Worm (Caenorhabditis elegans) whole organism, young adult: ENCODE measurements around the gene inpp-5K.
A peak's percentile ranks its signal among the peaks of the same experiment; 100 is the strongest.

ENCODE experiments used
- C06A6.2 ChIP-seq: fragments of 200-800 bp; sonication (Bioruptor generic); conservative IDR thresholded peaks from 2 replicates; pipeline ENCODE4 v1.3.6; 2022; ENCODE audit warnings: missing genetic modification characterization, missing compliant biosample characterization
- C17E4.6 ChIP-seq: fragments of 200-800 bp; sonication (Bioruptor generic); IDR thresholded peaks from 2 replicates; pipeline ENCODE4 v1.3.6; 2022; ENCODE audit warnings: missing genetic modification reagents, missing genetic modification characterization, missing compliant biosample characterization
- F22D6.2 ChIP-seq: sonication (generic microtip); optimal IDR thresholded peaks from 2 replicates; lab custom pipeline; 2016; ENCODE audit warnings: mild to moderate bottlenecking, missing genetic modification characterization, missing compliant biosample characterization
- F57C9.4 ChIP-seq: sonication (generic microtip); optimal IDR thresholded peaks from 2 replicates; lab custom pipeline; 2017; ENCODE audit warnings: mild to moderate bottlenecking, missing genetic modification characterization, missing compliant biosample characterization
- K12H6.12 ChIP-seq: fragments of 200-800 bp; sonication (Bioruptor generic); optimal IDR thresholded peaks from 2 replicates; lab custom pipeline; 2018; ENCODE audit warnings: mild to moderate bottlenecking, missing genetic modification characterization, missing compliant biosample characterization
- T07F8.4 ChIP-seq: sonication (generic microtip); optimal IDR thresholded peaks from 2 replicates; lab custom pipeline; 2016; ENCODE audit warnings: mild to moderate bottlenecking, missing genetic modification characterization, moderate library complexity, missing compliant biosample characterization
- Y53F4B.3 ChIP-seq: fragments of 200-800 bp; sonication (Bioruptor generic); IDR thresholded peaks from 2 replicates; pipeline ENCODE4 v1.3.6; 2022; ENCODE audit warnings: missing genetic modification reagents, missing genetic modification characterization, missing compliant biosample characterization
- Y56A3A.18 ChIP-seq: fragments of 200-800 bp; sonication (Bioruptor generic); IDR thresholded peaks from 2 replicates; pipeline ENCODE4 v1.3.6; 2022; ENCODE audit warnings: missing genetic modification reagents, missing genetic modification characterization, missing compliant biosample characterization
- Y67H2A.10 ChIP-seq: fragments of 200-800 bp; sonication (Bioruptor generic); conservative IDR thresholded peaks from 2 replicates; pipeline ENCODE4 v1.3.6; 2022; ENCODE audit warnings: missing genetic modification reagents, missing genetic modification characterization, missing compliant biosample characterization
- ama-1 ChIP-seq, 3 experiments: fragments of 150-350 bp in 1 of 3; sonication (generic microtip) in 2 of 3; optimal IDR thresholded peaks; 2 replicates each; lab custom pipeline; 2014 to 2018; ENCODE audit warnings: missing biosample characterization in 2 of 3, missing genetic modification characterization in 2 of 3, missing genetic modification reagents in 2 of 3
- aptf-2 ChIP-seq: fragments of 200-800 bp; sonication (Bioruptor generic); conservative IDR thresholded peaks from 2 replicates; pipeline ENCODE4 v1.3.6; 2022; ENCODE audit warnings: missing genetic modification reagents, missing genetic modification characterization, missing compliant biosample characterization
- attf-6 ChIP-seq: fragments of 200-800 bp; sonication (Bioruptor generic); IDR thresholded peaks from 2 replicates; pipeline ENCODE4 v1.3.6; 2022; ENCODE audit warnings: missing genetic modification reagents, missing genetic modification characterization, missing compliant biosample characterization
- ccch-3 ChIP-seq: fragments of 200-800 bp; sonication (Bioruptor generic); optimal IDR thresholded peaks from 2 replicates; lab custom pipeline; 2018; ENCODE audit warnings: mild to moderate bottlenecking, missing genetic modification characterization, missing compliant biosample characterization
- ceh-40 ChIP-seq: fragments of 200-800 bp; sonication (Bioruptor generic); IDR thresholded peaks from 2 replicates; pipeline ENCODE4 v1.3.6; 2022; ENCODE audit warnings: missing genetic modification characterization, missing compliant biosample characterization
- dpff-1 ChIP-seq: sonication (generic microtip); optimal IDR thresholded peaks from 2 replicates; lab custom pipeline; 2017; ENCODE audit warnings: mild to moderate bottlenecking, missing genetic modification characterization, missing compliant biosample characterization
- egl-18 ChIP-seq: fragments of 200-800 bp; sonication (Bioruptor generic); IDR thresholded peaks from 2 replicates; pipeline ENCODE4 v1.3.6; 2022; ENCODE audit warnings: missing genetic modification reagents, missing genetic modification characterization, missing compliant biosample characterization
- hmg-20 ChIP-seq: fragments of 200-800 bp; sonication (Bioruptor generic); IDR thresholded peaks from 2 replicates; pipeline ENCODE4 v1.3.6; 2022; ENCODE audit warnings: missing genetic modification reagents, missing genetic modification characterization, missing compliant biosample characterization
- hrde-1 ChIP-seq: sonication (generic microtip); optimal IDR thresholded peaks from 2 replicates; lab custom pipeline; 2016; ENCODE audit warnings: missing genetic modification characterization, mild to moderate bottlenecking, missing compliant biosample characterization, moderate library complexity, missing genotype, missing genetic modification reagents, borderline replicate concordance
- let-607 ChIP-seq, 2 experiments: fragments of 200-800 bp in 1 of 2; sonication (Bioruptor generic) in 1 of 2; sonication (generic microtip) in 1 of 2; optimal IDR thresholded peaks; 2 replicates each; lab custom pipeline; 2016 to 2018; ENCODE audit warnings: mild to moderate bottlenecking in 2 of 2, missing compliant biosample characterization in 2 of 2, missing genetic modification characterization in 2 of 2, moderate library complexity in 2 of 2, missing genotype in 1 of 2
- lin-26 ChIP-seq: fragments of 200-800 bp; sonication (Bioruptor generic); IDR thresholded peaks from 2 replicates; pipeline ENCODE4 v1.3.6; 2022; ENCODE audit warnings: missing genetic modification reagents, missing genetic modification characterization, missing compliant biosample characterization
- lin-35 ChIP-seq, 3 experiments: fragments of 150-350 bp in 2 of 3; sonication (generic microtip) in 1 of 3; optimal IDR thresholded peaks; 2 replicates each; lab custom pipeline; 2014 to 2018; ENCODE audit warnings: missing biosample characterization in 3 of 3, missing genetic modification characterization in 3 of 3, missing genetic modification reagents in 3 of 3
- madf-3 ChIP-seq: fragments of 200-800 bp; sonication (Bioruptor generic); IDR thresholded peaks from 2 replicates; pipeline ENCODE4 v1.3.6; 2022; ENCODE audit warnings: missing genetic modification reagents, missing genetic modification characterization, missing compliant biosample characterization
- mcd-1 ChIP-seq: fragments of 200-800 bp; sonication (Bioruptor generic); IDR thresholded peaks from 2 replicates; pipeline ENCODE4 v1.3.6; 2022; ENCODE audit warnings: missing genetic modification reagents, missing genetic modification characterization, missing compliant biosample characterization
- mes-4 ChIP-seq: sonication (generic microtip); optimal IDR thresholded peaks from 2 replicates; lab custom pipeline; 2016; ENCODE audit warnings: missing genotype, missing genetic modification characterization, missing compliant biosample characterization
- nfyb-1 ChIP-seq: fragments of 200-800 bp; sonication (Bioruptor generic); IDR thresholded peaks from 2 replicates; pipeline ENCODE4 v1.3.6; 2022; ENCODE audit warnings: missing genetic modification reagents, missing genetic modification characterization, missing compliant biosample characterization
- nhr-80 ChIP-seq: sonication (generic microtip); optimal IDR thresholded peaks from 2 replicates; lab custom pipeline; 2016; ENCODE audit warnings: missing genetic modification characterization, missing compliant biosample characterization
- pbrm-1 ChIP-seq: fragments of 200-800 bp; sonication (Bioruptor generic); IDR thresholded peaks from 2 replicates; pipeline ENCODE4 v1.3.6; 2022; ENCODE audit warnings: missing genetic modification reagents, missing genetic modification characterization, missing compliant biosample characterization
- rec-8 ChIP-seq, 2 experiments: sonication (generic microtip); optimal IDR thresholded peaks; 2 replicates each; lab custom pipeline; 2016; ENCODE audit warnings: mild to moderate bottlenecking in 2 of 2, missing genetic modification characterization in 2 of 2, missing genetic modification reagents in 2 of 2, missing genotype in 2 of 2, missing biosample characterization in 1 of 2, missing compliant biosample characterization in 1 of 2, moderate library complexity in 1 of 2
- repo-1 ChIP-seq: sonication (generic microtip); optimal IDR thresholded peaks from 2 replicates; lab custom pipeline; 2017; ENCODE audit warnings: mild to moderate bottlenecking, missing genetic modification characterization, missing compliant biosample characterization
- sdz-38 ChIP-seq: sonication (generic microtip); optimal IDR thresholded peaks from 2 replicates; lab custom pipeline; 2016; ENCODE audit warnings: missing genotype, missing genetic modification characterization, missing compliant biosample characterization
- snpc-3.4 ChIP-seq: sonication (generic microtip); optimal IDR thresholded peaks from 2 replicates; lab custom pipeline; 2017; ENCODE audit warnings: missing genetic modification characterization, mild to moderate bottlenecking, missing compliant biosample characterization, antibody characterized with exemption, moderate library complexity, missing genotype, missing genetic modification reagents
- somi-1 ChIP-seq: fragments of 200-800 bp; sonication (Bioruptor generic); optimal IDR thresholded peaks from 2 replicates; lab custom pipeline; 2018; ENCODE audit warnings: mild to moderate bottlenecking, missing genetic modification characterization, missing compliant biosample characterization
- unc-62 ChIP-seq: fragments of 150-350 bp; optimal IDR thresholded peaks from 2 replicates; lab custom pipeline; 2014; ENCODE audit warnings: missing biosample characterization, missing genetic modification reagents, missing genetic modification characterization
- ztf-25 ChIP-seq: fragments of 200-800 bp; sonication (Bioruptor generic); IDR thresholded peaks from 2 replicates; pipeline ENCODE4 v1.3.6; 2022; ENCODE audit warnings: missing genetic modification reagents, missing genetic modification characterization, missing compliant biosample characterization

inpp-5K gene

ce11 chrIII:8161238-8161637 lies at the start of gene inpp-5K:
Gene inpp-5K, minus strand, starts transcription at chrIII:8161338.
- peak; percentile 31 for TF ChIP-seq hrde-1 (tag; lab: Kevin White, UChicago)
- TF ChIP-seq nfyb-1 (GFP tag; lab: Robert Waterston, UW), result peak; percentile 70
- no peak for TF ChIP-seq unc-62 (GFP tag; lab: Kevin White, UChicago)

DNA sequence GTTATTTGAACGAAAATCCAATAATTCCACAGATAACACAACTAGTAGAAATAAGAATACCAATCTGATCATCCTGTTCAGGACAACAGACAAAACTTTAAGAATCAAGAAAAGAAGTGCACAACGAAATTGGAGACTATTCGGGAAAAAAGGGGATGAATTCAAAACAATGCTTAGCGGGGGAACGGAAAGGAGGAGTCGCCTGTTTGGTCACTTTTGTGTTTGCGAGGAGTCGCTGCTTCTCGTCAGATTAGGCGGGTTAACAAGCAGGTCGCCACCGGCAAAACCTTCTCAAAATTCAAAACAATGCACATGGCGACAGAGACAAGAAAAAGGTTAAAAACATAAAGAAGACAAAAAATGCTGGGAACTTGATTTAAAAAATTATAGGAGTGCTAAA lies 48.6 kb upstream of the inpp-5K start, which contains the start of gene C30A5.10:
C30A5.10 (minus strand) TSS at position 101 of the 400 bp plus-strand sequence.
- no peak for TF ChIP-seq attf-6 (GFP tag; lab: Robert Waterston, UW)
- TF ChIP-seq let-607 (tag; optimal IDR thresholded peaks at IDR 0.05; lab: Kevin White, UChicago), result no peak
- no peak for TF ChIP-seq C17E4.6 (GFP tag; lab: Robert Waterston, UW)
- no peak for TF ChIP-seq ceh-40 (GFP tag; lab: Robert Waterston, UW)
- TF ChIP-seq nhr-80, result no peak
- no peak for TF ChIP-seq pbrm-1 (GFP tag; lab: Robert Waterston, UW)
- no peak for TF ChIP-seq ama-1 (optimal IDR thresholded peaks at IDR 0.05; lab: Kevin White, UChicago)
- TF ChIP-seq ama-1 (GFP tag; optimal IDR thresholded peaks at IDR 0.05; lab: Kevin White, UChicago), result no peak
- TF ChIP-seq snpc-3.4, result no peak
- TF ChIP-seq F22D6.2, result no peak
- no peak for TF ChIP-seq aptf-2
- TF ChIP-seq Y53F4B.3 (GFP tag; lab: Robert Waterston, UW), result no peak

ce11 chrIII:8202754-8203153 lies 41.6 kb upstream of the inpp-5K start, which contains the start of gene snb-5:
Gene snb-5, plus strand, starts transcription at chrIII:8203054.
- TF ChIP-seq C06A6.2 (GFP tag; lab: Robert Waterston, UW) (no peak), K12H6.12 (tag; lab: Kevin White, UChicago) (no peak), rec-8 (tag; optimal IDR thresholded peaks at IDR 0.05; lab: Kevin White, UChicago) (no peak), dpff-1 (tag; lab: Kevin White, UChicago) (no peak), madf-3 (GFP tag; lab: Robert Waterston, UW) (no peak)

DNA sequence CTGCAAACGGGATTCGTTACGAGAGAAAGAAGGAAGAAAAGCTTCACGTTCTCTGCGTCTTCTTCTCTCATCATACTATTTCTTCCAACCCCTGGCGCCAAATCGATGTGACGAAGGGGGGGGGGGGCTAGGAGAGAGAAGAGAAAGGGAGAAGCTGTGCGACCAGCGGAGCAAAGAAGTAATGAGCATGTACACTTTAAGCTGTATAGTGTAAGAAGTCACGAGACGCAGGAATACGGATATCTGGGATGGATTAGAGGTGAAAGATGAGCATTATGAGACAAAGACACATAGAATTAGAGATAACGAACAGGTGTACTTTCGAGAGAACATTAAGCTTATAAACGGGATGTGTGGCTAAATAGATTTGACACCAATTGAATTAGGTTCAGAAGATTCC lies 40.6 kb upstream of the inpp-5K start:
- TF ChIP-seq K12H6.12 (tag; lab: Kevin White, UChicago), result peak; percentile 65
- no peak for TF ChIP-seq lin-26 (GFP tag; lab: Robert Waterston, UW)

DNA sequence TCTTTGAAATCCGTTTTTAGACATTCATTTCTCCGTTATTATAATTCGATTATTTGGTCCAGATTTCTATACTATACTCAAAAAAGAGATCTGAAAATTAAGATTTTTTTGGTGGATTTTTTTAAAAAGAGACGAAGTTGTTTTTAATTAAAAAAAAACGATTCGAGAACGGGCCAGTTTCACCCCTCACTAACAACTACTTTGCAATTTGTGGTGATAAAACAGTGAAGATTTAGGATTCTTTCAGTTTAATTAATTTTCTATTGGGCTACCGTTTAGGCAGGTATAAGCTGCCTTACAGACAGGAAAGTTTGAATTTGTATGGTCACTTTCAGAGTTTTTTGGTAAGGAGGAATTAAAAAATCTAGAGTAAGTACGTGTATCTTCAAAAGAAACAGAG lies 40.0 kb upstream of the inpp-5K start, which contains the start of gene unc-36:
unc-36 (minus strand) TSS at position 101 of the 400 bp plus-strand sequence.
- TF ChIP-seq somi-1 (GFP tag; lab: Kevin White, UChicago) (no peak), ccch-3 (GFP tag; lab: Kevin White, UChicago) (no peak)

ce11 chrIII:8199060-8199459 lies 37.9 kb upstream of the inpp-5K start:
- TF ChIP-seq lin-35 (GFP tag; optimal IDR thresholded peaks at IDR 0.05; lab: Kevin White, UChicago), result no peak
- no peak for TF ChIP-seq Y67H2A.10 (GFP tag; lab: Robert Waterston, UW)
- TF ChIP-seq T07F8.4, result no peak
- no peak for TF ChIP-seq nhr-80
- TF ChIP-seq Y56A3A.18 (GFP tag; lab: Robert Waterston, UW), result no peak
- no peak for TF ChIP-seq hmg-20 (GFP tag; lab: Robert Waterston, UW)
- no peak for TF ChIP-seq aptf-2
- TF ChIP-seq mes-4, result no peak
- no peak for TF ChIP-seq F57C9.4 (tag; lab: Kevin White, UChicago)
- TF ChIP-seq egl-18 (GFP tag; lab: Robert Waterston, UW), result no peak
- TF ChIP-seq ama-1 (optimal IDR thresholded peaks at IDR 0.05; lab: Kevin White, UChicago), result no peak
- no peak for TF ChIP-seq ama-1 (GFP tag; optimal IDR thresholded peaks at IDR 0.05; lab: Kevin White, UChicago)
- TF ChIP-seq unc-62 (GFP tag; lab: Kevin White, UChicago), result no peak
- no peak for TF ChIP-seq attf-6 (GFP tag; lab: Robert Waterston, UW)
- TF ChIP-seq C06A6.2 (GFP tag; lab: Robert Waterston, UW), result no peak
- TF ChIP-seq mcd-1 (GFP tag; lab: Robert Waterston, UW), result no peak
- no peak for TF ChIP-seq repo-1 (tag; lab: Kevin White, UChicago)
- no peak for TF ChIP-seq ztf-25 (GFP tag; lab: Robert Waterston, UW)
- TF ChIP-seq sdz-38 (tag; lab: Kevin White, UChicago), result no peak
